Worm (Caenorhabditis elegans): ENCODE data around the gene ZK616.8.

DNA sequence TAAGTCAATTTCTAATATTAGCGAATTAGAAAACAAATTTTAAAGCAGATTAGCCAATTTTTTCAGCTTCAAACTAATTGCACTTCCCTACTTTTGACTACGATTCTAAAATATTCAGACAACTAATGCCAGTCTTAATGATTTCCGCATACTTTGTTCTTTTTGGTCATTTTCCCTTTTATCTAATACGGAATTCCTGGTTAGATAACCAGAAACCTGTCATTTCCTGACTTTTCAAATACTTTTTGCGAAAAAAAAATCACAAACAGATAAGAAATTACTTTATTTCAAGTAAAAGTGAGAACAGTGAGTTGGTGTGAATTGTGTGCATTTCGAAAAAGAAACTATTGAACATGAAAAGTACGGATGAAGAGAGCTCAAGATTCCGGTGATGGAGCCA is 31.9 kb downstream of the ZK616.8 start:
- TF ChIP-seq fos-1 (tag; optimal IDR thresholded peaks at IDR 0.05) (peak; percentile 51), lsy-2 (tag; optimal IDR thresholded peaks at IDR 0.05) (no peak), nhr-77 (tag; optimal IDR thresholded peaks at IDR 0.05) (no peak), blmp-1 (tag; optimal IDR thresholded peaks at IDR 0.05; ENCODE audit: insufficient read depth) (no peak), mbf-1 (tag; optimal IDR thresholded peaks at IDR 0.05) (no peak), sma-9 (GFP tag; optimal IDR thresholded peaks at IDR 0.05) (no peak), sma-9 (tag; optimal IDR thresholded peaks at IDR 0.05) (no peak), lin-13 (GFP tag; optimal IDR thresholded peaks at IDR 0.05) (no peak), zag-1 (tag; optimal IDR thresholded peaks at IDR 0.05) (no peak), unc-62 (GFP tag; optimal IDR thresholded peaks at IDR 0.05) (no peak), snpc-4 (tag; optimal IDR thresholded peaks at IDR 0.05) (no peak), nhr-237 (tag; optimal IDR thresholded peaks at IDR 0.05) (no peak), ceh-82 (tag; optimal IDR thresholded peaks at IDR 0.05) (no peak), aly-2 (tag; optimal IDR thresholded peaks at IDR 0.05) (no peak)

Measured in whole organism, L2 larva.